Worm (Caenorhabditis elegans) whole organism, midembryonic: ENCODE measurements around the gene sre-38.

Source experiments
- T22C8.4 ChIP-seq: fragments of 200-800 bp; sonication (Bioruptor generic); IDR thresholded peaks from 2 replicates; pipeline ENCODE4 v1.3.6; 2022; ENCODE audit warnings: missing genetic modification characterization, missing compliant biosample characterization
- cog-1 ChIP-seq: sonication (generic microtip); optimal IDR thresholded peaks from 2 replicates; lab custom pipeline; 2016; ENCODE audit warnings: missing genetic modification characterization, missing compliant biosample characterization
- klf-2 ChIP-seq: fragments of 200-800 bp; sonication (Bioruptor generic); conservative IDR thresholded peaks from 2 replicates; pipeline ENCODE4 v1.3.6; 2022; ENCODE audit warnings: missing genetic modification reagents, missing genetic modification characterization, missing compliant biosample characterization
- med-1 ChIP-seq: sonication (generic microtip); optimal IDR thresholded peaks from 2 replicates; lab custom pipeline; 2017; ENCODE audit warnings: missing genetic modification characterization, mild to moderate bottlenecking, missing compliant biosample characterization, antibody characterized with exemption, missing genetic modification reagents; ENCODE audit not compliant: insufficient read depth
- ref-1 ChIP-seq: fragments of 200-800 bp; sonication (Bioruptor generic); conservative IDR thresholded peaks from 2 replicates; pipeline ENCODE4 v1.3.6; 2022; ENCODE audit warnings: missing genetic modification reagents, missing genetic modification characterization, missing compliant biosample characterization
- tab-1 ChIP-seq: fragments of 200-800 bp; sonication (Bioruptor generic); IDR thresholded peaks from 2 replicates; pipeline ENCODE4 v1.3.6; 2022; ENCODE audit warnings: missing genetic modification characterization, missing compliant biosample characterization
- ztf-23 ChIP-seq: fragments of 200-800 bp; sonication (Bioruptor generic); IDR thresholded peaks from 2 replicates; pipeline ENCODE4 v1.3.6; 2022; ENCODE audit warnings: missing genetic modification reagents, missing genetic modification characterization, missing compliant biosample characterization
- ztf-29 ChIP-seq: fragments of 200-800 bp; sonication (Bioruptor generic); IDR thresholded peaks from 2 replicates; pipeline ENCODE4 v1.3.6; 2022; ENCODE audit warnings: missing genetic modification reagents, missing genetic modification characterization, missing compliant biosample characterization

DNA sequence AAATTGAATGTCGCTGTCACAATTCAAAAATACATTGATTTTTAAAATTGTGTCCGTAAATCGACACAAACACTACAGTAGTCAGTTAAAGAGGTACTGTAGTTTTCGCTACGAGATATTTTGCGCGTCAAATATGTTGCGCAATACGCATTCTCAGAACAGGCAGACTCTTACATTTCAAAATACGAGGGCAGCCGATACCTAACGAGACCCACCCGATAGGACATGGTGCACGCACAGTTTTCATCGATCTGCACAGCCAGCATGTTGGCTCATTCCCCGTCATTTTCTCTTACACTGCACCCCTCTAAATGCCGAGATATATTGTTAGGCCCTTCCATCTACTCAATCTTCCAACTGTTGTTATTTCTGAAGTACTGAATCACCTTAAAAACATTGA lies 4.9 kb downstream of the sre-38 start, which contains the start of gene F15A4.2:
- no peak for TF ChIP-seq cog-1 (tag; lab: Kevin White, UChicago)
- no peak; the same call in 1 of the 2 replicates for TF ChIP-seq T22C8.4 (GFP tag; lab: Robert Waterston, UW)
- TF ChIP-seq ztf-29 = no peak
- no peak for TF ChIP-seq ref-1
- no peak for TF ChIP-seq klf-2 (GFP tag; lab: Robert Waterston, UW)
- no peak for TF ChIP-seq ztf-23
- TF ChIP-seq tab-1 = no peak
- TF ChIP-seq med-1 = no peak
